Worm (Caenorhabditis elegans): ENCODE results near the gene F18F11.4.

The F18F11.4 gene

ce11 chrIV:330523-330922, at the start of gene F18F11.4:
Gene F18F11.4 (plus strand): TSS chrIV:330823.
- TF ChIP-seq elt-2 (tag; optimal IDR thresholded peaks at IDR 0.05): no peak
- TF ChIP-seq ZK546.5 (tag; optimal IDR thresholded peaks at IDR 0.05): no peak
- TF ChIP-seq nhr-67 (tag; optimal IDR thresholded peaks at IDR 0.05): no peak
- no peak for TF ChIP-seq lsy-12 (tag; optimal IDR thresholded peaks at IDR 0.05)
- no peak for TF ChIP-seq lin-39 (tag; optimal IDR thresholded peaks at IDR 0.05)
- no peak for TF ChIP-seq ceh-16 (tag; optimal IDR thresholded peaks at IDR 0.05)
- no peak for TF ChIP-seq mdl-1 (tag; optimal IDR thresholded peaks at IDR 0.05)
- TF ChIP-seq lin-15B (tag; optimal IDR thresholded peaks at IDR 0.05): no peak
- TF ChIP-seq nhr-23 (tag; optimal IDR thresholded peaks at IDR 0.05): no peak
- TF ChIP-seq nhr-77 (tag; optimal IDR thresholded peaks at IDR 0.05): no peak
- TF ChIP-seq nhr-237 (tag; optimal IDR thresholded peaks at IDR 0.05): no peak
- TF ChIP-seq unc-62 (GFP tag; optimal IDR thresholded peaks at IDR 0.05): no peak
- TF ChIP-seq egl-27 (tag; optimal IDR thresholded peaks at IDR 0.05): no peak

- no peak for TF ChIP-seq R02D3.7 (tag; optimal IDR thresholded peaks at IDR 0.05)
- peak; percentile 35 for TF ChIP-seq pha-4 (tag; optimal IDR thresholded peaks at IDR 0.05)
Observed at ce11 chrIV:282008-282407, 48.6 kb upstream of the F18F11.4 start.

- TF ChIP-seq ama-1 (optimal IDR thresholded peaks at IDR 0.05): no peak
- TF ChIP-seq egl-27 (tag; optimal IDR thresholded peaks at IDR 0.05): no peak
- TF ChIP-seq fkh-10 (GFP tag; optimal IDR thresholded peaks at IDR 0.05): peak; percentile 41
Observed at ce11 chrIV:283347-283746, 47.3 kb upstream of the F18F11.4 start, which contains the start of gene best-19. Gene best-19 (plus strand): TSS chrIV:283647.

DNA sequence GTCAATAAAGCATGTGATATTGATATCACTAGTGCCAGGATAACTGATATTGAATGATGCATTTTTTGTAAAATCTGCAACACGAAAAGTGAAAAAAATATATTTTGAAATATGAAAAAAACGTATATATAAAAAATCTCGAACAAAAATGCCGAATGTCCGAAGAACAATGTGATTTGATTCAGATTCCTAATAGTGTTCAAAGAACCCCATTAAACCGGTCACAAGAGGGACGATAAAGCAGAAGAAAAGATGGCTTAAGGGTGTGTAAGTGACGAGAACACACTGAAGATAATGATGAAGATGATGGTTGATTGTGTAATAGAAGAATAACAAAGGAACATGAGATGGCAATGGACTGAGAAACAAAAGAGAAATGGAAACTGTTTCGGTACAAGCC, 42.6 kb upstream of the F18F11.4 start, which contains the start of gene T21D12.14:
Gene T21D12.14, minus strand, starts transcription at position 101 of the 400 bp plus-strand sequence.
- TF ChIP-seq egl-5 (tag; optimal IDR thresholded peaks at IDR 0.05) (no peak), mdl-1 (tag; optimal IDR thresholded peaks at IDR 0.05) (no peak), nhr-25 (tag; optimal IDR thresholded peaks at IDR 0.05) (peak; percentile 1), pqm-1 (tag; optimal IDR thresholded peaks at IDR 0.05) (no peak), nhr-12 (tag; optimal IDR thresholded peaks at IDR 0.05) (no peak), sea-2 (GFP tag; optimal IDR thresholded peaks at IDR 0.05) (no peak), ceh-16 (tag; optimal IDR thresholded peaks at IDR 0.05) (no peak), nhr-67 (tag; optimal IDR thresholded peaks at IDR 0.05) (no peak)

DNA sequence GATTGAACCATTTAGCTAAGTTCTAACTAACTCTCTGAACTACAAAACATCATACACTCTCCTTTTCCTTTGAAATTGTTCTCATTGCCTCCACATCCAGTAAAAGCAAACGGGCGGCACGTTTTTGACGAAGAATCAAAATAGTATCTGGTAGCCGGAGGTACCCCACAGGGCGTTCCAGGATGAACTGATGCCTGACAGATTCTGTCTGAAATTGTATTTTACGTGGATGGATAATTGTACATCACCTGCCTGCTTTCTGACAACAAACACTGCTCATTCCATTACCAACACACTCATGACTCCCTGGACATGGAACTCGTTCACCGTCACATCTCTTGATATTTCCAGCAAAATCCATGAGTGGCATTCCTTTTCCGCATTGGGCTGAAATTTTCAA, 40.2 kb upstream of the F18F11.4 start:
- no peak for TF ChIP-seq pha-4 (tag; optimal IDR thresholded peaks at IDR 0.05)
- TF ChIP-seq ztf-11 (tag; optimal IDR thresholded peaks at IDR 0.05): no peak
- TF ChIP-seq eor-1 (tag; optimal IDR thresholded peaks at IDR 0.05): no peak
- TF ChIP-seq unc-62 (GFP tag; optimal IDR thresholded peaks at IDR 0.05): no peak
- no peak for TF ChIP-seq mdl-1 (tag; optimal IDR thresholded peaks at IDR 0.05)
- TF ChIP-seq daf-12 (tag; optimal IDR thresholded peaks at IDR 0.05): no peak
- TF ChIP-seq nhr-12 (tag; optimal IDR thresholded peaks at IDR 0.05): no peak
- TF ChIP-seq lsy-12 (tag; optimal IDR thresholded peaks at IDR 0.05): no peak
- no peak for TF ChIP-seq nfya-1 (tag; optimal IDR thresholded peaks at IDR 0.05; ENCODE audit: insufficient read depth)
- no peak for TF ChIP-seq jun-1 (tag; optimal IDR thresholded peaks at IDR 0.05)
- TF ChIP-seq ceh-9 (tag; optimal IDR thresholded peaks at IDR 0.05): no peak
- TF ChIP-seq egl-5 (tag; optimal IDR thresholded peaks at IDR 0.05): no peak
- no peak for TF ChIP-seq fos-1 (tag; optimal IDR thresholded peaks at IDR 0.05)
- TF ChIP-seq elt-3 (tag; optimal IDR thresholded peaks at IDR 0.05): no peak
- no peak for TF ChIP-seq ceh-28 (tag; optimal IDR thresholded peaks at IDR 0.05)
- TF ChIP-seq ztf-4 (tag; optimal IDR thresholded peaks at IDR 0.05): no peak
- no peak for TF ChIP-seq hmg-11 (tag; optimal IDR thresholded peaks at IDR 0.05)
- TF ChIP-seq nhr-25 (tag; optimal IDR thresholded peaks at IDR 0.05): no peak
- TF ChIP-seq ama-1 (optimal IDR thresholded peaks at IDR 0.05): no peak

DNA sequence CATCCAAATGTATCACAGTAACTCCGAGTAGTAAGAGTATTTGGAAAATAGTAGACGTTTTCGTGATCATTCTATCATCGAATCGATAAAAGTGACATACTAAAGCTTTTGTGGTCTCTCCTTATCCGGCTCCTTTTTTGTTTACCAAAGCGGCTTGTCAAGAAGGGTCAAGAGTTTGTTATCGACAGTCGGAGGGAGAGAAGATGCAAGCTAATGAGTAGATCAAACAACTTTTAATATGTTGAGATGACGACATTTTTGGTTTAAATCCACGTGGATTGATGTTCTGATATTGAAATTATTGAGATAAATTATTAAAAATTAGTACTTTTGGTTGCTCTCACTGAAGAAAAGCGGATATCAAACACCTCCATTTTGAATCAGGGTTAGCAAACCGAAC, 39.3 kb upstream of the F18F11.4 start, which contains the start of gene T21D12.7:
Gene T21D12.7, minus strand, starts transcription at position 101 of the 400 bp plus-strand sequence.
- TF ChIP-seq ZK546.5 (tag; optimal IDR thresholded peaks at IDR 0.05) (no peak), egl-27 (tag; optimal IDR thresholded peaks at IDR 0.05) (no peak), elt-3 (tag; optimal IDR thresholded peaks at IDR 0.05) (no peak), nhr-77 (tag; optimal IDR thresholded peaks at IDR 0.05) (no peak), pqm-1 (tag; optimal IDR thresholded peaks at IDR 0.05) (no peak), nfya-1 (tag; optimal IDR thresholded peaks at IDR 0.05; ENCODE audit: insufficient read depth) (no peak), lsy-12 (tag; optimal IDR thresholded peaks at IDR 0.05) (no peak), skn-1 (tag; optimal IDR thresholded peaks at IDR 0.05) (no peak), mml-1 (tag; optimal IDR thresholded peaks at IDR 0.05) (no peak), mdl-1 (tag; optimal IDR thresholded peaks at IDR 0.05) (no peak), nhr-237 (tag; optimal IDR thresholded peaks at IDR 0.05) (no peak), R02D3.7 (tag; optimal IDR thresholded peaks at IDR 0.05) (no peak), fos-1 (tag; optimal IDR thresholded peaks at IDR 0.05) (no peak), jun-1 (tag; optimal IDR thresholded peaks at IDR 0.05) (no peak), nhr-43 (tag; optimal IDR thresholded peaks at IDR 0.05; ENCODE audit: poor library complexity, severe bottlenecking) (no peak), nhr-12 (tag; optimal IDR thresholded peaks at IDR 0.05) (no peak)

All from whole organism, L3 larva.